Fruit fly (Drosophila melanogaster) whole organism, pupa: ENCODE measurements around the gene CG5402.

ENCODE experiments used
- CG10348 ChIP-seq: fragments of 200-800 bp; sonication (Bioruptor generic); IDR thresholded peaks from 2 replicates; pipeline ENCODE4 v1.3.6; 2022; ENCODE audit warnings: missing biosample characterization, missing genetic modification characterization
- CG12605 ChIP-seq: fragments of 200-800 bp; sonication (Bioruptor generic); IDR thresholded peaks from 2 replicates; pipeline ENCODE4 v1.3.6; 2022; ENCODE audit warnings: missing biosample characterization, missing genetic modification characterization
- CG13204 ChIP-seq: fragments of 200-800 bp; sonication (Bioruptor generic); optimal IDR thresholded peaks from 2 replicates; lab custom pipeline; 2018; ENCODE audit warnings: missing biosample characterization, mild to moderate bottlenecking, missing genetic modification characterization, moderate library complexity
- CG14655 ChIP-seq: fragments of 200-800 bp; sonication (Bioruptor generic); optimal IDR thresholded peaks from 3 replicates; lab custom pipeline; 2017; ENCODE audit warnings: mild to moderate bottlenecking, missing biosample characterization, missing genetic modification reagents, missing genetic modification characterization
- CG15710 ChIP-seq: fragments of 200-800 bp; sonication (Bioruptor generic); optimal IDR thresholded peaks from 2 replicates; lab custom pipeline; 2018; ENCODE audit warnings: missing biosample characterization, mild to moderate bottlenecking, missing genetic modification characterization, moderate library complexity
- CG17806 ChIP-seq: fragments of 200-800 bp; sonication (Bioruptor generic); optimal IDR thresholded peaks from 2 replicates; lab custom pipeline; 2018; ENCODE audit warnings: missing biosample characterization, mild to moderate bottlenecking, missing genetic modification characterization, moderate library complexity
- CG32121 ChIP-seq: fragments of 200-800 bp; sonication (Bioruptor generic); IDR thresholded peaks from 2 replicates; pipeline ENCODE4 v1.3.6; 2022; ENCODE audit warnings: missing biosample characterization, missing genetic modification characterization
- CG34367 ChIP-seq: fragments of 200-800 bp; sonication (Bioruptor generic); optimal IDR thresholded peaks from 2 replicates; lab custom pipeline; 2018; ENCODE audit warnings: missing biosample characterization, mild to moderate bottlenecking, missing genetic modification characterization
- CG4496 ChIP-seq: fragments of 200-800 bp; sonication (Bioruptor generic); IDR thresholded peaks from 3 replicates; pipeline ENCODE4 v1.3.6; 2022; ENCODE audit warnings: missing biosample characterization, missing genetic modification characterization
- CG8159 ChIP-seq: fragments of 200-800 bp; sonication (Bioruptor generic); optimal IDR thresholded peaks from 3 replicates; lab custom pipeline; 2018; ENCODE audit warnings: missing biosample characterization, mild to moderate bottlenecking, missing genetic modification characterization, moderate library complexity
- CG8301 ChIP-seq: fragments of 200-800 bp; sonication (Bioruptor generic); optimal IDR thresholded peaks from 2 replicates; lab custom pipeline; 2018; ENCODE audit warnings: missing biosample characterization, mild to moderate bottlenecking, missing genetic modification characterization
- CG9948 ChIP-seq: fragments of 200-800 bp; sonication (Bioruptor generic); optimal IDR thresholded peaks from 2 replicates; lab custom pipeline; 2018; ENCODE audit warnings: missing biosample characterization, mild to moderate bottlenecking, missing genetic modification characterization, moderate library complexity
- D1 ChIP-seq: fragments of 200-800 bp; sonication (Bioruptor generic); optimal IDR thresholded peaks from 2 replicates; lab custom pipeline; 2018; ENCODE audit warnings: missing biosample characterization, mild to moderate bottlenecking, missing genetic modification characterization, moderate library complexity
- EcR ChIP-seq: fragments of 200-800 bp; sonication (Bioruptor generic); optimal IDR thresholded peaks from 3 replicates; lab custom pipeline; 2019; ENCODE audit warnings: missing biosample characterization, missing genetic modification characterization, mild to moderate bottlenecking, moderate library complexity, missing genetic modification reagents
- Ets98B ChIP-seq: fragments of 200-800 bp; sonication (Bioruptor generic); IDR thresholded peaks from 2 replicates; pipeline ENCODE4 v1.3.6; 2022; ENCODE audit warnings: missing biosample characterization, missing genetic modification characterization
- Pif1A ChIP-seq: fragments of 200-800 bp; sonication (Bioruptor generic); optimal IDR thresholded peaks from 3 replicates; lab custom pipeline; 2016; ENCODE audit warnings: missing biosample characterization, missing genetic modification characterization
- Pif1B ChIP-seq: fragments of 200-800 bp; sonication (Bioruptor generic); optimal IDR thresholded peaks from 3 replicates; lab custom pipeline; 2016; ENCODE audit warnings: missing biosample characterization, missing genetic modification characterization
- Snoo ChIP-seq: fragments of 200-800 bp; sonication (Bioruptor generic); optimal IDR thresholded peaks from 3 replicates; lab custom pipeline; 2017; ENCODE audit warnings: missing biosample characterization, mild to moderate bottlenecking, missing genetic modification characterization, inconsistent platforms
- fd96Ca ChIP-seq: fragments of 200-800 bp; sonication (Bioruptor generic); IDR thresholded peaks from 3 replicates; pipeline ENCODE4 v1.3.6; 2022; ENCODE audit warnings: missing biosample characterization, missing genetic modification characterization
- gl ChIP-seq: fragments of 200-800 bp; sonication (Bioruptor generic); optimal IDR thresholded peaks from 2 replicates; lab custom pipeline; 2018; ENCODE audit warnings: missing biosample characterization, mild to moderate bottlenecking, missing genetic modification characterization
- rn ChIP-seq: fragments of 200-800 bp; sonication (Bioruptor generic); IDR thresholded peaks from 2 replicates; pipeline ENCODE4 v1.3.6; 2022; ENCODE audit warnings: missing biosample characterization, missing genetic modification characterization

The CG5402 gene

DNA sequence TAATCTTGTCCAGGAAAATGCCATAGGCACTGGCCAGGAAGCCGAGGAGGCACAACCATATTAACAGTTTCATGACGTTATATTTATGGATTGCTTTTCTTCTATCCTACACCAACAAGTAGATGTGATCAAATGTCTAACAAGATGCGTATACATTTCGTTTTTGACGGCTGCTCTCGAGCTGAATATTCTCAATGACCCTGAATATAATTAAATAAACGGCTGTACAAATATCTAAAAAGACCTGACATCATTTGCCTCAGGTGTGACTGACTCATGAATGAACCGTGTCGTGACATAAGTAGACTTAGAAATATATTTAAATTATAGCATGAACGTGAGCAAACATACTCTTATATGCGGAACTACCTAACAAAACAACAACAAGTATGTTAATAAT, at the start of gene CG5402:
Gene CG5402, minus strand, starts transcription at position 101 of the 400 bp plus-strand sequence.
- TF ChIP-seq CG15710 (no peak), D1 (tag; lab: Kevin White, UChicago) (no peak), CG13204 (no peak), CG17806 (no peak), Snoo (tag; lab: Kevin White, UChicago) (no peak), Pif1B (GFP tag; lab: Kevin White, UChicago) (no peak), fd96Ca (no peak), CG32121 (GFP tag; lab: Robert Waterston, UW) (no peak), gl (tag; lab: Kevin White, UChicago) (no peak), CG9948 (tag; lab: Kevin White, UChicago) (no peak), CG8301 (tag; lab: Kevin White, UChicago) (no peak), CG34367 (tag; lab: Kevin White, UChicago) (no peak), CG8159 (no peak), CG4496 (GFP tag; lab: Robert Waterston, UW) (no peak), CG10348 (GFP tag; lab: Robert Waterston, UW) (no peak), CG12605 (GFP tag; lab: Robert Waterston, UW) (no peak)
- TF ChIP-seq, all 21 proteins: peak for 0

DNA sequence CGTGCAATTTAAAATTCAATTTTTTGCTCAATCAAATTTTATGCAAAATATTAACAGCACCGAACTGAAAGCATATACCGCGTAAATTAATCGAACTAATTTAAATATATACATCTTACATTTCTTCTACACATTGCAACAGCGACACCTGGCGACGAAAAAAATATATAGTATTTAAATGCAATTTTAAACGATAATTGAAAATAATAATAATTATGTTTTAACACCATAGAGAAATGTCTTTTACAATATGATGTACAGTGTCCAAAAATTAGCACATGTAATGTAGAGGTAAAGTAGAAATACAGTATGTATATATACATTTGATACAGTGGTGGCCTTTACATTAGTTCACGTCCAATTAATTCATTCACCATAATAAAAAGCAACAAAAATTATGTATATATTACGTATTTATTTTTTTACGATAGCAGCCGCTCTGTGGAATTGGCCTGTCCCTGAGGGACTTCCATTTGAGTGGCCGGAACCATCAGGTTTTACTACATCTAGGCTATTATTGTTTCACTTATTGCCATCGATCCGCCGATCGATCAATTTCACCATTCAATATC, 44.7 kb upstream of the CG5402 start:
- TF ChIP-seq Pif1B (GFP tag; lab: Kevin White, UChicago) (no peak), D1 (tag; lab: Kevin White, UChicago) (no peak), gl (tag; lab: Kevin White, UChicago) (no peak), CG14655 (GFP tag; lab: Kevin White, UChicago) (no peak), CG9948 (tag; lab: Kevin White, UChicago) (no peak)

DNA sequence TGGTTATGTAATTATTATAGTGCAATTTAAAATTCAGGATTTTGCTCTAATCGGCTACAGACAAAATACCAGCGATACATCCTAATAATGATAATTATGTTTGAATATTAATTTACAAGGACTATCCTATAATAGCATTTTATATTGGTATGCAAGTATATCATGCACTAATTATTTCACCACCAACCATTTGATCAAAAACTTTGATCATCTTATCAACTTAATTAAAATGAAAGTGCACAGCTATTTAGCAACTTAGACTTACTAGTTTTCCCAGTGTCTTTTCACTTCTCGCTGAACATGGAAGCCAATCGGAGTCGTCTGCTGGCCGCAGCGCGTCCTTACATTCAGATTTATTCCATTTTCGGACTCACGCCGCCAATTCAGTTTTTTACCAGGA, 43.0 kb upstream of the CG5402 start, which contains the start of gene Gr98d:
Gene Gr98d, plus strand, starts transcription at position 301 of the 400 bp plus-strand sequence.
- no peak for TF ChIP-seq CG17806
- no peak for TF ChIP-seq Snoo (tag; lab: Kevin White, UChicago)
- TF ChIP-seq CG4496 (GFP tag; lab: Robert Waterston, UW), result no peak
- TF ChIP-seq, all 21 proteins: peak for 0

DNA sequence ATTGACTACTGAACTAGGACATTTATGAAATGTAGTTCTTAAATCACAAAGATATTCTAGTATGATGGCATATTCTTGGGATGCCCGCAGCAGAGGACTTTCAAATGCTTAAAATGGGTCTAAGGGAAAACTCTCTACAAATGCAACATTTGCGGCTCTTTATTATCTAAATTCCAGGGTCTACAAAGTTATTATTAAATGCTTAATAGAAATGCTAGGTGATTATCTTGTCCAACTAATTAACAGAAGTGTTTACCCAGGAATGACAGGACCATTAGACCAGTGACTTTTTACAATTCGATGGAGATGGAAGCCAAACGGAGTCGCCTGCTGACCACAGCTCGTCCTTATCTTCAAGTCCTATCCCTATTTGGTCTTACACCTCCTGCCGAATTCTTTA, 41.4 kb upstream of the CG5402 start, which contains the start of gene Gr98c:
Gene Gr98c, plus strand, starts transcription at position 301 of the 400 bp plus-strand sequence.
- no peak for TF ChIP-seq CG4496 (GFP tag; lab: Robert Waterston, UW)
- TF ChIP-seq D1 (tag; lab: Kevin White, UChicago), result no peak
- TF ChIP-seq rn (GFP tag; lab: Robert Waterston, UW), result no peak
- TF ChIP-seq CG13204, result no peak
- TF ChIP-seq Ets98B, result no peak
- no peak for TF ChIP-seq CG34367 (tag; lab: Kevin White, UChicago)
- TF ChIP-seq CG12605 (GFP tag; lab: Robert Waterston, UW), result no peak
- no peak for TF ChIP-seq CG17806

DNA sequence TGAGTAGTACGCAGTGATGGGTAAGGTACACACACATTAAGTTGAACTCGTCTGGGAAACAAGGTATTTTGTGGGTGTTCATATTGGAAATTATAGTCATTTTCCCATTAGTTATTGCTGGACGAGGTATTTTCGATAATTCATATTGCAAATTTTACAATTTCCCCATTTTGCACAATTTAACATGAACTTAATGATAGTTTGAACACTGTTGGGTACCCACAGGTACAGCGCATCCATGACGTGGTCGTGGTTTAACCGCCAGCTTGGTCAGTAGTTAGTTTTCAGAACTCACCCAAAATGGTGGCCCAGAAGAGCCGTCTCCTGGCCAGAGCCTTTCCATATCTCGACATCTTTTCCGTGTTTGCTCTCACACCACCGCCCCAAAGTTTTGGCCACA, 39.4 kb upstream of the CG5402 start, which contains the start of gene Gr98b:
Gene Gr98b, plus strand, starts transcription at position 301 of the 400 bp plus-strand sequence.
- no peak for TF ChIP-seq Pif1A (GFP tag; lab: Kevin White, UChicago)
- TF ChIP-seq CG32121 (GFP tag; lab: Robert Waterston, UW), result no peak
- no peak for TF ChIP-seq Pif1B (GFP tag; lab: Kevin White, UChicago)
- no peak for TF ChIP-seq Ets98B
- no peak for TF ChIP-seq CG34367 (tag; lab: Kevin White, UChicago)
- TF ChIP-seq rn (GFP tag; lab: Robert Waterston, UW), result no peak
- TF ChIP-seq EcR (GFP tag; lab: Kevin White, UChicago), result no peak
- no peak for TF ChIP-seq gl (tag; lab: Kevin White, UChicago)
- no peak for TF ChIP-seq fd96Ca

DNA sequence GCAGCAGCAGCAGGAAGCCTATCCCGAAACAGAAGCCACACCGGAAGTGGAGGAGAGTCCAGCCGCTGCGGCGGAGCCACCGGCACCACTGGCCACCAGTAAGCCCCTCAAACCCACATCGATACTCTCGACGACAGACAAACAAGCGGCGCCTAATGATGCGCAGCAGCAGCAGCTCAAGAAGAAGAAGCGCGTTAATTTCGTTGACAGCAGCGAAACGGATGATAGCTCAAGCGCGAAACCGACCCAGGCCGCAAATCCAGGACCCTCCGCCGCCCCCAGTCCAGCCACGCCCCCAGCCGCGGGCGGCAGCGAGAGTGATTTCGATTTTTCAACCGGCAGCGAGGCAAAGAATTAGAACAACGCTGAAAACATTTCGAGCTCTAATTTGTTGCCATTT, 30.5 kb upstream of the CG5402 start:
- TF ChIP-seq CG12605 (GFP tag; lab: Robert Waterston, UW) (no peak), EcR (GFP tag; lab: Kevin White, UChicago) (no peak)

DNA sequence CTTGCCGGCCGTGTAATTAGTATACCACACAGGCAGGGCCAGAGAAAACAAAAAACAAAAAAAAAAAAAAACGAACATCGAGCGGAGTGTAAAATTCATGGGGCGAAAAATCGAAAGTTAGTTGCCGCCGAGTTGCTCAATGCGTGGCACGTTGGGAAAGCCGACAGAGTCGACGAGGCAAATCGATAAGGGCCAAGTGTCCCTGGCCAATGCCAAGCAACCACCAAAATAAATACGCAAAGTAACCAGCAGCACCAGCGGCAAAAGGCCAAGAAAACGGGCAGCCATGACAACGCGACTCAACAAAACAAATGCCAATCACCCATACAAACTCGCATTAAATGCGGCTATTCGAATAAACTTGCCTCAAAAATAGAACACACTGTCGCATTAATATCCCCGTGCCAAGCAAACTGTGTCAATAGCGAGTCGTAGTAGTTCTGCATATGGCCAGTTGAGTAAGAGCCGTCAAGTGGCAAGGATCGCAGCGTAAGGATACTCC, 17.7 kb upstream of the CG5402 start, which contains the start of gene CG12885:
Gene CG12885, plus strand, starts transcription at position 452 of the 502 bp plus-strand sequence.
- TF ChIP-seq CG8301 (tag; lab: Kevin White, UChicago) (no peak), CG14655 (GFP tag; lab: Kevin White, UChicago) (no peak)

DNA sequence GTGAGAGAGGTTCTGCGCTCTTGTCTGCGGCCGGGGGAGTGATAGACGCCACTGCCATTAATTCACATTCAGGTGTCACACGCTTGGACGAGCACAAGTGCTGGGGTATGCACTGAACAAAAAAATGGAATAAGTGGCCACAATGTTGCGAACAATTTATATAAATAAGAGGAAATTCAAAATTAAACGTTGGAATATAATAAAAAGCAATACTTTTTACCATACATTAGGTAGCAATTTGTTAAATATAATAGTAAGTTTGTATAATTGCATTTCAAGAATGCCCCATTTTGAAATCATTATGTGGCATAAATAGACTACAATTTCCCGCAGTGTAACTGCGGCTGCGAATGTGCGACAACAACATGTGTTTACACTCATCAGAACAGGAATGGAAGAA, 17.1 kb upstream of the CG5402 start:
- no peak for TF ChIP-seq CG9948 (tag; lab: Kevin White, UChicago)
- TF ChIP-seq CG8301 (tag; lab: Kevin White, UChicago), result no peak
- TF ChIP-seq CG8159, result peak; percentile 25
- TF ChIP-seq rn (GFP tag; lab: Robert Waterston, UW), result no peak
- TF ChIP-seq Pif1A (GFP tag; lab: Kevin White, UChicago), result no peak
